Worm (Caenorhabditis elegans) whole organism, L2 larva: ENCODE results near the gene T22F7.3.

Source experiments
- ZK546.5 ChIP-seq: sonication (generic microtip); optimal IDR thresholded peaks from 2 replicates; lab custom pipeline; 2017; ENCODE audit warnings: missing biosample characterization, missing genetic modification characterization
- alr-1 ChIP-seq: fragments of 150-350 bp; optimal IDR thresholded peaks from 2 replicates; lab custom pipeline; 2014; ENCODE audit warnings: missing biosample characterization, missing genetic modification characterization
- ama-1 ChIP-seq: fragments of 150-350 bp; optimal IDR thresholded peaks from 2 replicates; lab custom pipeline; 2018; ENCODE audit warnings: inconsistent platforms
- blmp-1 ChIP-seq: sonication (generic microtip); optimal IDR thresholded peaks from 2 replicates; lab custom pipeline; 2017; ENCODE audit warnings: missing genetic modification characterization, mild to moderate bottlenecking, missing compliant biosample characterization, antibody characterized with exemption, moderate library complexity; ENCODE audit not compliant: insufficient read depth
- egl-27 ChIP-seq: sonication (generic microtip); optimal IDR thresholded peaks from 3 replicates; lab custom pipeline; 2017; ENCODE audit warnings: missing biosample characterization, missing genetic modification reagents, missing genetic modification characterization
- fos-1 ChIP-seq: fragments of 150-350 bp; optimal IDR thresholded peaks from 2 replicates; lab custom pipeline; 2014; ENCODE audit warnings: missing biosample characterization, missing genetic modification characterization
- nhr-12 ChIP-seq: fragments of 150-350 bp; optimal IDR thresholded peaks from 2 replicates; lab custom pipeline; 2014; ENCODE audit warnings: missing biosample characterization, missing genetic modification characterization
- nhr-21 ChIP-seq: fragments of 150-350 bp; optimal IDR thresholded peaks from 2 replicates; lab custom pipeline; 2014; ENCODE audit warnings: missing biosample characterization, missing genetic modification characterization
- snpc-4 ChIP-seq: fragments of 150-350 bp; optimal IDR thresholded peaks from 2 replicates; lab custom pipeline; 2014; ENCODE audit warnings: missing biosample characterization, missing genetic modification characterization
- unc-39 ChIP-seq: fragments of 150-350 bp; optimal IDR thresholded peaks from 2 replicates; lab custom pipeline; 2014; ENCODE audit warnings: missing biosample characterization, missing genetic modification characterization
- unc-62 ChIP-seq: fragments of 150-350 bp; optimal IDR thresholded peaks from 2 replicates; lab custom pipeline; 2014; ENCODE audit warnings: missing biosample characterization, missing genetic modification reagents, missing genetic modification characterization
- zag-1 ChIP-seq: fragments of 150-350 bp; optimal IDR thresholded peaks from 2 replicates; lab custom pipeline; 2014; ENCODE audit warnings: missing biosample characterization, missing genetic modification characterization

DNA sequence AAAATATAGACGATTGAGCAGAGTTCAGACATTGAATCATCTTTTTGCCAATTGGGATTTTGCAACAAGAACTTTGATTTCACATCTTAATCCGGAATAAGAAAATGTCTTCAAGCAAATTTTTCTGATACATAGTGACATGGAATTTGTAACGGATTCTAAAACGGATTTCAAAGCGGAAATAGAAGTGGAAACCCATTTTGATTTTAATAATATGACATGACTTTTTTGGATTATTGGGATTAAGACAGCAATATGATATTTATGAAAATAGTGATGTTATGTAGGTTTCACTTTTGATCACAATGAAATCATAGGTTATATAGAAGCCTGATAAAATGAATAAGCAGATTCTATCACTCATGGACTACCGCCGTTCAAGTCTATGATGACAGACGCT lies 8.3 kb upstream of the T22F7.3 start:
- TF ChIP-seq unc-62 (GFP tag; lab: Kevin White, UChicago) (no peak), alr-1 (tag; lab: Kevin White, UChicago) (no peak), ZK546.5 (tag; lab: Kevin White, UChicago) (no peak), blmp-1 (tag; lab: Kevin White, UChicago) (no peak), nhr-12 (tag; lab: Kevin White, UChicago) (no peak), ama-1 (no peak), nhr-21 (tag; lab: Kevin White, UChicago) (no peak), zag-1 (tag; lab: Kevin White, UChicago) (no peak), egl-27 (tag; lab: Kevin White, UChicago) (no peak), snpc-4 (tag; lab: Kevin White, UChicago) (no peak), unc-39 (tag; lab: Kevin White, UChicago) (no peak), fos-1 (no peak)
